Worm (Caenorhabditis elegans) whole organism, L1 larva: ENCODE results near the gene hsp-110.

Source experiments
- C16A3.4 ChIP-seq: fragments of 150-350 bp; optimal IDR thresholded peaks from 2 replicates; lab custom pipeline; 2014; ENCODE audit warnings: missing biosample characterization, missing genetic modification characterization
- C34B4.2 ChIP-seq: sonication (generic microtip); optimal IDR thresholded peaks from 2 replicates; lab custom pipeline; 2017; ENCODE audit warnings: mild to moderate bottlenecking, missing genetic modification characterization, missing compliant biosample characterization
- Y116A8C.19 ChIP-seq: sonication (generic microtip); optimal IDR thresholded peaks from 2 replicates; lab custom pipeline; 2016; ENCODE audit warnings: missing compliant biosample characterization, missing genetic modification characterization, borderline replicate concordance
- alr-1 ChIP-seq: fragments of 200-800 bp; sonication (Bioruptor generic); optimal IDR thresholded peaks from 2 replicates; lab custom pipeline; 2018; ENCODE audit warnings: borderline replicate concordance, mild to moderate bottlenecking, missing genetic modification characterization, missing compliant biosample characterization
- aly-2 ChIP-seq: fragments of 150-350 bp; optimal IDR thresholded peaks from 2 replicates; lab custom pipeline; 2014; ENCODE audit warnings: missing biosample characterization, missing genetic modification characterization
- blmp-1 ChIP-seq: fragments of 150-350 bp; optimal IDR thresholded peaks from 2 replicates; lab custom pipeline; 2014; ENCODE audit warnings: missing biosample characterization, missing genetic modification characterization
- ceh-63 ChIP-seq: fragments of 200-800 bp; sonication (Bioruptor generic); optimal IDR thresholded peaks from 2 replicates; lab custom pipeline; 2018; ENCODE audit warnings: mild to moderate bottlenecking, missing genetic modification characterization, missing compliant biosample characterization
- ceh-8 ChIP-seq: fragments of 200-800 bp; sonication (Bioruptor generic); optimal IDR thresholded peaks from 2 replicates; lab custom pipeline; 2018; ENCODE audit warnings: mild to moderate bottlenecking, missing genetic modification characterization, moderate library complexity, missing compliant biosample characterization
- ceh-88 ChIP-seq: fragments of 200-800 bp; sonication (Bioruptor generic); IDR thresholded peaks from 2 replicates; pipeline ENCODE4 v1.3.6; 2022; ENCODE audit warnings: missing genetic modification characterization, missing compliant biosample characterization
- dpl-1 ChIP-seq, 3 experiments: fragments of 150-350 bp in 2 of 3; sonication (generic microtip) in 1 of 3; optimal IDR thresholded peaks; 2 replicates each; lab custom pipeline; 2014 to 2017; ENCODE audit warnings: missing biosample characterization in 3 of 3, missing genetic modification characterization in 3 of 3, missing genetic modification reagents in 3 of 3
- dsc-1 ChIP-seq: sonication (generic microtip); optimal IDR thresholded peaks from 2 replicates; lab custom pipeline; 2016; ENCODE audit warnings: mild to moderate bottlenecking, missing genetic modification characterization, missing compliant biosample characterization
- egl-13 ChIP-seq: sonication (generic microtip); optimal IDR thresholded peaks from 2 replicates; lab custom pipeline; 2016; ENCODE audit warnings: missing genotype, missing genetic modification reagents, missing genetic modification characterization, missing compliant biosample characterization
- egl-27 ChIP-seq, 2 experiments: fragments of 150-350 bp in 1 of 2; sonication (generic microtip); optimal IDR thresholded peaks; 3 replicates each; lab custom pipeline; 2017 to 2018; ENCODE audit warnings: missing biosample characterization in 2 of 2, missing genetic modification characterization in 2 of 2, missing genetic modification reagents in 2 of 2
- elt-2 ChIP-seq: sonication (generic microtip); optimal IDR thresholded peaks from 2 replicates; lab custom pipeline; 2016; ENCODE audit warnings: missing genetic modification characterization, mild to moderate bottlenecking, inconsistent platforms, missing compliant biosample characterization, missing genetic modification reagents
- elt-3 ChIP-seq, 6 experiments: fragments of 150-350 bp in 1 of 6; sonication (generic microtip); optimal IDR thresholded peaks; 2 replicates each; lab custom pipeline; 2017 to 2018; ENCODE audit warnings: missing biosample characterization in 6 of 6, missing genetic modification characterization in 6 of 6, inconsistent platforms in 1 of 6
- fkh-10 ChIP-seq: sonication (generic microtip); optimal IDR thresholded peaks from 2 replicates; lab custom pipeline; 2017; ENCODE audit warnings: missing biosample characterization, missing genetic modification reagents, missing genetic modification characterization
- hlh-17 ChIP-seq: fragments of 200-800 bp; sonication (Bioruptor generic); optimal IDR thresholded peaks from 2 replicates; lab custom pipeline; 2018; ENCODE audit warnings: missing genetic modification characterization, mild to moderate bottlenecking, missing compliant biosample characterization, moderate library complexity, borderline replicate concordance
- hlh-4 ChIP-seq: sonication (generic microtip); optimal IDR thresholded peaks from 2 replicates; lab custom pipeline; 2016; ENCODE audit warnings: mild to moderate bottlenecking, missing genetic modification characterization, missing compliant biosample characterization
- hpl-2 ChIP-seq: fragments of 150-350 bp; optimal IDR thresholded peaks from 2 replicates; lab custom pipeline; 2014; ENCODE audit warnings: missing biosample characterization, missing genetic modification reagents, missing genetic modification characterization
- irx-1 ChIP-seq: sonication (generic microtip); optimal IDR thresholded peaks from 2 replicates; lab custom pipeline; 2016; ENCODE audit warnings: missing genetic modification characterization, missing compliant biosample characterization
- lin-14 ChIP-seq: fragments of 200-800 bp; sonication (Bioruptor generic); optimal IDR thresholded peaks from 2 replicates; lab custom pipeline; 2018; ENCODE audit warnings: mild to moderate bottlenecking, missing genetic modification characterization, moderate library complexity, missing compliant biosample characterization
- lin-15B ChIP-seq: fragments of 150-350 bp; sonication (generic microtip); optimal IDR thresholded peaks from 3 replicates; lab custom pipeline; 2014; ENCODE audit warnings: missing biosample characterization, missing genetic modification characterization
- lin-35 ChIP-seq, 2 experiments: fragments of 150-350 bp; optimal IDR thresholded peaks; 2 replicates each; lab custom pipeline; 2014; ENCODE audit warnings: missing biosample characterization in 2 of 2, missing genetic modification characterization in 2 of 2, missing genetic modification reagents in 2 of 2
- mef-2 ChIP-seq: fragments of 150-350 bp; optimal IDR thresholded peaks from 2 replicates; lab custom pipeline; 2014; ENCODE audit warnings: missing biosample characterization, missing genetic modification characterization
- mep-1 ChIP-seq: fragments of 150-350 bp; optimal IDR thresholded peaks from 2 replicates; lab custom pipeline; 2014; ENCODE audit warnings: missing biosample characterization, missing genetic modification characterization
- nhr-237 ChIP-seq: fragments of 150-350 bp; optimal IDR thresholded peaks from 2 replicates; lab custom pipeline; 2014; ENCODE audit warnings: missing biosample characterization, missing genetic modification characterization
- nhr-28 ChIP-seq: fragments of 150-350 bp; optimal IDR thresholded peaks from 2 replicates; lab custom pipeline; 2014; ENCODE audit warnings: missing biosample characterization, missing genetic modification characterization
- nhr-76 ChIP-seq: sonication (generic microtip); optimal IDR thresholded peaks from 2 replicates; lab custom pipeline; 2017; ENCODE audit warnings: missing biosample characterization, missing genetic modification characterization
- nhr-90 ChIP-seq: sonication (generic microtip); optimal IDR thresholded peaks from 2 replicates; lab custom pipeline; 2016; ENCODE audit warnings: mild to moderate bottlenecking, missing genetic modification characterization, missing compliant biosample characterization; ENCODE audit not compliant: poor library complexity
- pax-3 ChIP-seq: fragments of 200-800 bp; sonication (Bioruptor generic); optimal IDR thresholded peaks from 2 replicates; lab custom pipeline; 2018; ENCODE audit warnings: mild to moderate bottlenecking, missing genetic modification characterization, moderate library complexity, missing compliant biosample characterization
- rnt-1 ChIP-seq: sonication (generic microtip); optimal IDR thresholded peaks from 2 replicates; lab custom pipeline; 2016; ENCODE audit warnings: mild to moderate bottlenecking, missing genetic modification characterization, moderate library complexity, missing compliant biosample characterization
- skn-1 ChIP-seq: fragments of 150-350 bp; optimal IDR thresholded peaks from 2 replicates; lab custom pipeline; 2014; ENCODE audit warnings: missing biosample characterization, missing genetic modification characterization
- sox-4 ChIP-seq: sonication (generic microtip); optimal IDR thresholded peaks from 2 replicates; lab custom pipeline; 2016; ENCODE audit warnings: missing genetic modification characterization, missing compliant biosample characterization
- sup-37 ChIP-seq: fragments of 200-800 bp; sonication (Bioruptor generic); optimal IDR thresholded peaks from 2 replicates; lab custom pipeline; 2018; ENCODE audit warnings: mild to moderate bottlenecking, missing genetic modification characterization, missing compliant biosample characterization
- swsn-7 ChIP-seq: sonication (generic microtip); optimal IDR thresholded peaks from 2 replicates; lab custom pipeline; 2016; ENCODE audit warnings: missing genetic modification characterization, missing compliant biosample characterization
- unc-62 ChIP-seq: fragments of 150-350 bp; optimal IDR thresholded peaks from 2 replicates; lab custom pipeline; 2014; ENCODE audit warnings: missing biosample characterization, missing genetic modification reagents, missing genetic modification characterization
- unc-98 ChIP-seq: fragments of 200-800 bp; sonication (Bioruptor generic); IDR thresholded peaks from 2 replicates; pipeline ENCODE4 v1.3.6; 2022; ENCODE audit warnings: missing genetic modification characterization, missing compliant biosample characterization
- xbp-1 ChIP-seq: sonication (generic microtip); optimal IDR thresholded peaks from 2 replicates; lab custom pipeline; 2016; ENCODE audit warnings: missing genetic modification characterization, missing compliant biosample characterization

Gene hsp-110

ce11 chrIII:8490254-8490653 is 43.5 kb upstream of the hsp-110 start, which contains the start of the genes ess-2 and F42H10.2 (continued):
- TF ChIP-seq ceh-63 (GFP tag; lab: Kevin White, UChicago) = no peak
- no peak for TF ChIP-seq C34B4.2 (tag; lab: Kevin White, UChicago)
- no peak for TF ChIP-seq nhr-28 (tag; lab: Kevin White, UChicago)
- peak; percentile 67 for TF ChIP-seq C16A3.4
- TF ChIP-seq fkh-10 = no peak
- no peak for TF ChIP-seq sox-4 (tag; lab: Kevin White, UChicago)
- TF ChIP-seq dpl-1 (GFP tag; optimal IDR thresholded peaks at IDR 0.05; lab: Kevin White, UChicago) = peak; percentile 9 to 65 (median 33)
- peak; percentile 40 for TF ChIP-seq rnt-1 (tag; lab: Kevin White, UChicago)
- no peak for TF ChIP-seq ceh-88 (GFP tag; lab: Robert Waterston, UW)
- TF ChIP-seq hlh-4 (tag; lab: Kevin White, UChicago) = no peak
- peak; percentile 71 for TF ChIP-seq lin-15B (tag; lab: Kevin White, UChicago)
- peak in 1 of 6 experiments; percentile 26 for TF ChIP-seq elt-3 (tag; optimal IDR thresholded peaks at IDR 0.05; lab: Kevin White, UChicago)
- no peak for TF ChIP-seq unc-98 (GFP tag; lab: Robert Waterston, UW)
- peak; percentile 2 for TF ChIP-seq dsc-1 (tag; lab: Kevin White, UChicago)
- TF ChIP-seq lin-14 (GFP tag; lab: Kevin White, UChicago) = peak; percentile 49
- no peak for TF ChIP-seq Y116A8C.19 (tag; lab: Kevin White, UChicago)
- TF ChIP-seq egl-27 (tag; optimal IDR thresholded peaks at IDR 0.05; lab: Kevin White, UChicago) = no peak
- no peak for TF ChIP-seq nhr-90 (tag; lab: Kevin White, UChicago)
- peak; percentile 55 to 74 for TF ChIP-seq lin-35 (GFP tag; optimal IDR thresholded peaks at IDR 0.05; lab: Kevin White, UChicago)
- no peak for TF ChIP-seq hpl-2 (GFP tag; lab: Kevin White, UChicago)
- TF ChIP-seq blmp-1 (tag; lab: Kevin White, UChicago) = peak; percentile 54
- peak; percentile 45 for TF ChIP-seq mep-1 (tag; lab: Kevin White, UChicago)
- no peak for TF ChIP-seq elt-2 (tag; lab: Kevin White, UChicago)
- no peak for TF ChIP-seq pax-3
- no peak for TF ChIP-seq egl-13
- no peak for TF ChIP-seq nhr-237 (tag; lab: Kevin White, UChicago)
- no peak for TF ChIP-seq hlh-17 (GFP tag; lab: Kevin White, UChicago)
- TF ChIP-seq swsn-7 (tag; lab: Kevin White, UChicago) = peak; percentile 43

- TF ChIP-seq irx-1 (tag; lab: Kevin White, UChicago) = no peak
- no peak for TF ChIP-seq unc-62
- TF ChIP-seq skn-1 (tag; lab: Kevin White, UChicago) = no peak
- no peak for TF ChIP-seq ceh-8
- TF ChIP-seq nhr-76 (tag; lab: Kevin White, UChicago) = no peak
- no peak for TF ChIP-seq nhr-90 (tag; lab: Kevin White, UChicago)
- TF ChIP-seq xbp-1 (tag; lab: Kevin White, UChicago) = no peak
- TF ChIP-seq C16A3.4 = no peak
- TF ChIP-seq Y116A8C.19 (tag; lab: Kevin White, UChicago) = no peak
- TF ChIP-seq sup-37 (GFP tag; lab: Kevin White, UChicago) = no peak
- no peak for TF ChIP-seq mef-2 (tag; lab: Kevin White, UChicago)
- TF ChIP-seq hlh-17 (GFP tag; lab: Kevin White, UChicago) = no peak
- TF ChIP-seq alr-1 (tag; lab: Kevin White, UChicago) = no peak
- no peak for TF ChIP-seq ceh-88 (GFP tag; lab: Robert Waterston, UW)
- no peak for TF ChIP-seq dsc-1 (tag; lab: Kevin White, UChicago)
- TF ChIP-seq aly-2 (tag; lab: Kevin White, UChicago) = no peak
Observed at ce11 chrIII:8483853-8484252, 37.1 kb upstream of the hsp-110 start, which contains the start of gene F42H10.3. F42H10.3 (plus strand) TSS chrIII:8484153.
